Worm (Caenorhabditis elegans) whole organism, L2 larva: ENCODE results near the gene F17A2.16.

Experiments used
- C34F6.9 ChIP-seq: fragments of 150-350 bp; optimal IDR thresholded peaks from 2 replicates; lab custom pipeline; 2014; ENCODE audit warnings: missing biosample characterization, missing genetic modification characterization
- F13H6.1 ChIP-seq: sonication (generic microtip); optimal IDR thresholded peaks from 2 replicates; lab custom pipeline; 2016; ENCODE audit warnings: missing genetic modification characterization, missing compliant biosample characterization
- alr-1 ChIP-seq: fragments of 150-350 bp; optimal IDR thresholded peaks from 2 replicates; lab custom pipeline; 2014; ENCODE audit warnings: missing biosample characterization, missing genetic modification characterization
- crh-2 ChIP-seq: sonication (generic microtip); optimal IDR thresholded peaks from 2 replicates; lab custom pipeline; 2017; ENCODE audit warnings: missing biosample characterization, missing genetic modification characterization
- elt-1 ChIP-seq: fragments of 150-350 bp; optimal IDR thresholded peaks from 2 replicates; lab custom pipeline; 2014; ENCODE audit warnings: missing biosample characterization, missing genetic modification characterization
- lin-11 ChIP-seq: fragments of 150-350 bp; sonication (generic microtip); optimal IDR thresholded peaks from 2 replicates; lab custom pipeline; 2014; ENCODE audit warnings: missing biosample characterization, missing genetic modification characterization, inconsistent platforms, mixed read lengths
- lin-13 ChIP-seq: fragments of 150-350 bp; optimal IDR thresholded peaks from 2 replicates; lab custom pipeline; 2014; ENCODE audit warnings: missing biosample characterization, missing genetic modification reagents, missing genetic modification characterization
- lsy-2 ChIP-seq, 2 experiments: fragments of 150-350 bp in 1 of 2; sonication (generic microtip) in 1 of 2; optimal IDR thresholded peaks; 2 replicates each; lab custom pipeline; 2014 to 2017; ENCODE audit warnings: missing biosample characterization in 2 of 2, missing genetic modification characterization in 2 of 2
- mab-5 ChIP-seq: fragments of 150-350 bp; optimal IDR thresholded peaks from 2 replicates; lab custom pipeline; 2014; ENCODE audit warnings: missing biosample characterization, missing genetic modification characterization
- mdl-1 ChIP-seq, 2 experiments: fragments of 150-350 bp in 1 of 2; sonication (generic microtip) in 1 of 2; optimal IDR thresholded peaks; 2 replicates each; lab custom pipeline; 2017; ENCODE audit warnings: missing biosample characterization in 2 of 2, missing genetic modification characterization in 2 of 2
- nhr-11 ChIP-seq: fragments of 150-350 bp; optimal IDR thresholded peaks from 2 replicates; lab custom pipeline; 2014; ENCODE audit warnings: missing biosample characterization, missing genetic modification characterization
- nhr-129 ChIP-seq: fragments of 150-350 bp; optimal IDR thresholded peaks from 2 replicates; lab custom pipeline; 2014; ENCODE audit warnings: missing biosample characterization, missing genetic modification characterization
- nhr-23 ChIP-seq: fragments of 150-350 bp; optimal IDR thresholded peaks from 2 replicates; lab custom pipeline; 2014; ENCODE audit warnings: missing biosample characterization, missing genetic modification reagents, missing genetic modification characterization
- nhr-25 ChIP-seq: fragments of 150-350 bp; sonication (generic microtip); optimal IDR thresholded peaks from 3 replicates; lab custom pipeline; 2014; ENCODE audit warnings: missing biosample characterization, missing genetic modification characterization
- nhr-6 ChIP-seq: fragments of 150-350 bp; optimal IDR thresholded peaks from 2 replicates; lab custom pipeline; 2014; ENCODE audit warnings: missing biosample characterization, missing genetic modification characterization
- sma-3 ChIP-seq: sonication (generic microtip); optimal IDR thresholded peaks from 2 replicates; lab custom pipeline; 2016; ENCODE audit warnings: missing genetic modification reagents, missing genetic modification characterization, missing compliant biosample characterization
- snpc-4 ChIP-seq: fragments of 150-350 bp; optimal IDR thresholded peaks from 2 replicates; lab custom pipeline; 2014; ENCODE audit warnings: missing biosample characterization, missing genetic modification characterization
- unc-55 ChIP-seq: fragments of 150-350 bp; sonication (generic microtip); optimal IDR thresholded peaks from 3 replicates; lab custom pipeline; 2014; ENCODE audit warnings: missing biosample characterization, missing genetic modification reagents, missing genetic modification characterization
- ztf-11 ChIP-seq: sonication (generic microtip); optimal IDR thresholded peaks from 2 replicates; lab custom pipeline; 2017; ENCODE audit warnings: missing biosample characterization, missing genetic modification characterization
- ztf-4 ChIP-seq: fragments of 150-350 bp; optimal IDR thresholded peaks from 2 replicates; lab custom pipeline; 2014; ENCODE audit warnings: missing biosample characterization, missing genetic modification characterization

Gene F17A2.16

DNA sequence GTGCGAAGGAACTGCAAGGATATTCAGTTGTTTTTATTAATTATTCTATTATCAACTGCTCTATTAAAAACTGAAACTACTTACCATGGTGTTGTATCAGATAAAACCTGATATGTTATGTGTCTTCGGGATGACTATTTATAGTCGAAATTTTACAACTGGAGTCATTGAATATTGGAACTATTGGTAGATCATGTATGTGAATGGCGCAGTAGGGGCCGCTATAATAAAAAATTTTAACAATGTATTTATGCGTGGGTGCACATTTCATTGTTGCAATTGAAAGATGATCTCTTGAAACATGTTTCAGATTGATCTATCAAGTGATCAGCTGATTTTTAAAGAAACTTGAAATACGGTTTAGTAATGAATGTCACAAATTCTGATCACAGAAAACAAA lies 50.7 kb downstream of the F17A2.16 start, which contains the start of gene nspc-14:
Gene nspc-14 (minus strand): TSS at position 101 of the 400 bp plus-strand sequence.
- TF ChIP-seq nhr-6 (tag; lab: Kevin White, UChicago) (no peak), C34F6.9 (no peak), nhr-129 (tag; lab: Kevin White, UChicago) (no peak), sma-3 (no peak), nhr-23 (tag; lab: Kevin White, UChicago) (no peak), lsy-2 (tag; optimal IDR thresholded peaks at IDR 0.05; lab: Kevin White, UChicago) (no peak), elt-1 (no peak), lin-13 (GFP tag; lab: Kevin White, UChicago) (no peak), F13H6.1 (tag; lab: Kevin White, UChicago) (no peak), lin-11 (tag; lab: Kevin White, UChicago) (no peak), unc-55 (no peak), ztf-11 (tag; lab: Kevin White, UChicago) (no peak), nhr-25 (tag; lab: Kevin White, UChicago) (no peak), crh-2 (no peak), mab-5 (tag; lab: Kevin White, UChicago) (no peak), snpc-4 (no peak), mdl-1 (tag; optimal IDR thresholded peaks at IDR 0.05; lab: Kevin White, UChicago) (no peak), ztf-4 (tag; lab: Kevin White, UChicago) (no peak), nhr-11 (no peak), alr-1 (tag; lab: Kevin White, UChicago) (no peak)
